Worm (Caenorhabditis elegans) whole organism, L4 larva: ENCODE results near the gene efk-1.
A peak's percentile ranks its signal among the peaks of the same experiment; 100 is the strongest.

Experiments used
- F49E8.2 ChIP-seq: sonication (generic microtip); optimal IDR thresholded peaks from 2 replicates; lab custom pipeline; 2016; ENCODE audit warnings: missing compliant biosample characterization, mild to moderate bottlenecking, missing genetic modification characterization, borderline replicate concordance
- T26A8.4 ChIP-seq: fragments of 200-800 bp; sonication (Bioruptor generic); IDR thresholded peaks from 2 replicates; pipeline ENCODE4 v1.3.6; 2022; ENCODE audit warnings: missing genetic modification characterization, missing compliant biosample characterization
- ZK337.2 ChIP-seq: fragments of 200-800 bp; sonication (Bioruptor generic); IDR thresholded peaks from 2 replicates; pipeline ENCODE4 v1.3.6; 2022; ENCODE audit warnings: missing genetic modification reagents, missing genetic modification characterization, missing compliant biosample characterization
- arid-1 ChIP-seq: fragments of 200-800 bp; sonication (Bioruptor generic); conservative IDR thresholded peaks from 2 replicates; pipeline ENCODE4 v1.3.6; 2022; ENCODE audit warnings: missing genetic modification reagents, missing genetic modification characterization, missing compliant biosample characterization
- ceh-32 ChIP-seq: sonication (generic microtip); optimal IDR thresholded peaks from 2 replicates; lab custom pipeline; 2016; ENCODE audit warnings: mild to moderate bottlenecking, missing genetic modification characterization, missing compliant biosample characterization; ENCODE audit not compliant: poor library complexity
- ceh-44 ChIP-seq: fragments of 200-800 bp; sonication (Bioruptor generic); IDR thresholded peaks from 2 replicates; pipeline ENCODE4 v1.3.6; 2022; ENCODE audit warnings: missing genetic modification reagents, missing genetic modification characterization, missing compliant biosample characterization
- ceh-62 ChIP-seq: sonication (generic microtip); optimal IDR thresholded peaks from 2 replicates; lab custom pipeline; 2017; ENCODE audit warnings: missing biosample characterization, missing genetic modification characterization
- ceh-82 ChIP-seq: sonication (generic microtip); optimal IDR thresholded peaks from 2 replicates; lab custom pipeline; 2017; ENCODE audit warnings: missing biosample characterization, missing genetic modification characterization
- cey-2 ChIP-seq: sonication (generic microtip); optimal IDR thresholded peaks from 3 replicates; lab custom pipeline; 2017; ENCODE audit warnings: missing genetic modification characterization, mild to moderate bottlenecking, missing compliant biosample characterization, antibody characterized with exemption, borderline replicate concordance; ENCODE audit not compliant: insufficient read depth
- ctbp-1 ChIP-seq: fragments of 200-800 bp; sonication (Bioruptor generic); IDR thresholded peaks from 2 replicates; pipeline ENCODE4 v1.3.6; 2022; ENCODE audit warnings: missing genetic modification reagents, missing genetic modification characterization, missing compliant biosample characterization
- daf-16 ChIP-seq, 3 experiments: sonication (generic microtip); optimal IDR thresholded peaks; 2 replicates each; lab custom pipeline; 2016 to 2017; ENCODE audit warnings: missing genetic modification characterization in 3 of 3, missing genetic modification reagents in 3 of 3, mild to moderate bottlenecking in 2 of 3, missing compliant biosample characterization in 2 of 3, missing biosample characterization in 1 of 3, moderate library complexity in 1 of 3
- daf-8 ChIP-seq: fragments of 200-800 bp; sonication (Bioruptor generic); IDR thresholded peaks from 2 replicates; pipeline ENCODE4 v1.3.6; 2022; ENCODE audit warnings: missing genetic modification characterization, missing compliant biosample characterization
- dmd-8 ChIP-seq: fragments of 200-800 bp; sonication (Bioruptor generic); IDR thresholded peaks from 2 replicates; pipeline ENCODE4 v1.3.6; 2022; ENCODE audit warnings: missing genetic modification characterization, missing compliant biosample characterization
- dmd-9 ChIP-seq: fragments of 200-800 bp; sonication (Bioruptor generic); IDR thresholded peaks from 2 replicates; pipeline ENCODE4 v1.3.6; 2022; ENCODE audit warnings: missing genetic modification reagents, missing genetic modification characterization, missing compliant biosample characterization
- dve-1 ChIP-seq: sonication (generic microtip); optimal IDR thresholded peaks from 2 replicates; lab custom pipeline; 2017; ENCODE audit warnings: antibody characterized with exemption, mild to moderate bottlenecking, missing genetic modification characterization, missing compliant biosample characterization; ENCODE audit not compliant: insufficient read depth
- egl-27 ChIP-seq: sonication (generic microtip); optimal IDR thresholded peaks from 3 replicates; lab custom pipeline; 2017; ENCODE audit warnings: missing biosample characterization, missing genetic modification reagents, missing genetic modification characterization
- fkh-10 ChIP-seq: fragments of 150-350 bp; optimal IDR thresholded peaks from 2 replicates; lab custom pipeline; 2014; ENCODE audit warnings: missing biosample characterization, missing genetic modification reagents, missing genetic modification characterization
- hlh-30 ChIP-seq: sonication (generic microtip); optimal IDR thresholded peaks from 2 replicates; lab custom pipeline; 2017; ENCODE audit warnings: antibody characterized with exemption, mild to moderate bottlenecking, missing genetic modification characterization, missing compliant biosample characterization; ENCODE audit not compliant: insufficient read depth
- lim-7 ChIP-seq: fragments of 200-800 bp; sonication (Bioruptor generic); IDR thresholded peaks from 2 replicates; pipeline ENCODE4 v1.3.6; 2022; ENCODE audit warnings: missing genetic modification characterization, missing compliant biosample characterization
- lin-13 ChIP-seq: fragments of 150-350 bp; optimal IDR thresholded peaks from 2 replicates; lab custom pipeline; 2014; ENCODE audit warnings: missing biosample characterization, missing genetic modification reagents, missing genetic modification characterization
- lin-15B ChIP-seq: fragments of 150-350 bp; sonication (generic microtip); optimal IDR thresholded peaks from 3 replicates; lab custom pipeline; 2014; ENCODE audit warnings: missing biosample characterization, missing genetic modification characterization
- lin-39 ChIP-seq: fragments of 150-350 bp; optimal IDR thresholded peaks from 2 replicates; lab custom pipeline; 2014; ENCODE audit warnings: missing biosample characterization, missing genetic modification reagents, missing genetic modification characterization
- lir-3 ChIP-seq: sonication (generic microtip); optimal IDR thresholded peaks from 2 replicates; lab custom pipeline; 2016; ENCODE audit warnings: mild to moderate bottlenecking, missing genetic modification characterization, missing compliant biosample characterization
- madf-5 ChIP-seq, 2 experiments: fragments of 200-800 bp; sonication (Bioruptor generic); IDR thresholded peaks; 2 replicates each; pipeline ENCODE4 v1.3.6; 2022; ENCODE audit warnings: missing compliant biosample characterization in 2 of 2, missing genetic modification characterization in 2 of 2
- madf-9 ChIP-seq: fragments of 200-800 bp; sonication (Bioruptor generic); conservative IDR thresholded peaks from 2 replicates; pipeline ENCODE4 v1.3.6; 2022; ENCODE audit warnings: missing genetic modification reagents, missing genetic modification characterization, missing compliant biosample characterization
- mdl-1 ChIP-seq, 2 experiments: fragments of 150-350 bp in 1 of 2; sonication (generic microtip) in 1 of 2; optimal IDR thresholded peaks; 2 replicates each; lab custom pipeline; 2014 to 2017; ENCODE audit warnings: missing biosample characterization in 2 of 2, missing genetic modification characterization in 2 of 2
- mdt-29 ChIP-seq: fragments of 200-800 bp; sonication (Bioruptor generic); IDR thresholded peaks from 2 replicates; pipeline ENCODE4 v1.3.6; 2022; ENCODE audit warnings: missing genetic modification reagents, missing genetic modification characterization, missing compliant biosample characterization
- mes-2 ChIP-seq: sonication (generic microtip); optimal IDR thresholded peaks from 2 replicates; lab custom pipeline; 2016; ENCODE audit warnings: missing genotype, mild to moderate bottlenecking, missing genetic modification characterization, missing compliant biosample characterization; ENCODE audit not compliant: poor library complexity, severe bottlenecking
- nhr-102 ChIP-seq: sonication (generic microtip); optimal IDR thresholded peaks from 2 replicates; lab custom pipeline; 2016; ENCODE audit warnings: mild to moderate bottlenecking, missing genetic modification characterization, moderate library complexity, missing compliant biosample characterization
- nhr-237 ChIP-seq: sonication (generic microtip); optimal IDR thresholded peaks from 2 replicates; lab custom pipeline; 2017; ENCODE audit warnings: missing biosample characterization, missing genetic modification characterization
- nhr-25 ChIP-seq: sonication (generic microtip); optimal IDR thresholded peaks from 2 replicates; lab custom pipeline; 2017; ENCODE audit warnings: missing genetic modification characterization, mild to moderate bottlenecking, missing compliant biosample characterization, antibody characterized with exemption, moderate library complexity, borderline replicate concordance; ENCODE audit not compliant: insufficient read depth
- nhr-42 ChIP-seq: fragments of 200-800 bp; sonication (Bioruptor generic); IDR thresholded peaks from 2 replicates; pipeline ENCODE4 v1.3.6; 2022; ENCODE audit warnings: missing genetic modification characterization, missing compliant biosample characterization
- nhr-48 ChIP-seq: sonication (generic microtip); optimal IDR thresholded peaks from 2 replicates; lab custom pipeline; 2016; ENCODE audit warnings: mild to moderate bottlenecking, missing genetic modification characterization, missing compliant biosample characterization
- nhr-6 ChIP-seq: fragments of 150-350 bp; optimal IDR thresholded peaks from 2 replicates; lab custom pipeline; 2014; ENCODE audit warnings: missing biosample characterization, missing genetic modification characterization
- nhr-77 ChIP-seq: fragments of 150-350 bp; optimal IDR thresholded peaks from 2 replicates; lab custom pipeline; 2014; ENCODE audit warnings: missing biosample characterization, missing genetic modification characterization
- rbr-2 ChIP-seq: sonication (generic microtip); optimal IDR thresholded peaks from 2 replicates; lab custom pipeline; 2016; ENCODE audit warnings: missing genotype, missing genetic modification characterization, missing compliant biosample characterization
- sdz-12 ChIP-seq: fragments of 200-800 bp; sonication (Bioruptor generic); optimal IDR thresholded peaks from 2 replicates; lab custom pipeline; 2018; ENCODE audit warnings: mild to moderate bottlenecking, missing genetic modification characterization, missing compliant biosample characterization
- snpc-4 ChIP-seq: fragments of 150-350 bp; optimal IDR thresholded peaks from 2 replicates; lab custom pipeline; 2014; ENCODE audit warnings: missing biosample characterization, missing genetic modification characterization
- tra-1 ChIP-seq: fragments of 200-800 bp; sonication (Bioruptor generic); IDR thresholded peaks from 2 replicates; pipeline ENCODE4 v1.3.6; 2022; ENCODE audit warnings: missing genetic modification reagents, missing genetic modification characterization, missing compliant biosample characterization
- unc-130 ChIP-seq: sonication (generic microtip); optimal IDR thresholded peaks from 2 replicates; lab custom pipeline; 2016; ENCODE audit warnings: missing genetic modification reagents, missing genetic modification characterization, missing compliant biosample characterization
- unc-39 ChIP-seq: sonication (generic microtip); optimal IDR thresholded peaks from 2 replicates; lab custom pipeline; 2017; ENCODE audit warnings: missing biosample characterization, missing genetic modification characterization
- unc-62 ChIP-seq, 3 experiments: fragments of 150-350 bp in 1 of 3; sonication (generic microtip); optimal IDR thresholded peaks in 2 of 3; peaks in 1 of 3; 1 replicate in 1 of 3; 2 replicates in 2 of 3; lab custom pipeline; 2014 to 2017; ENCODE audit warnings: missing biosample characterization in 3 of 3, missing genetic modification characterization in 3 of 3, missing genetic modification reagents in 3 of 3, missing genotype in 1 of 3
- zag-1 ChIP-seq: fragments of 150-350 bp; optimal IDR thresholded peaks from 2 replicates; lab custom pipeline; 2014; ENCODE audit warnings: missing biosample characterization, missing genetic modification characterization
- zfp-3 ChIP-seq: fragments of 200-800 bp; sonication (Bioruptor generic); conservative IDR thresholded peaks from 2 replicates; pipeline ENCODE4 v1.3.6; 2022; ENCODE audit warnings: missing genetic modification reagents, missing genetic modification characterization, missing compliant biosample characterization
- zip-2 ChIP-seq: fragments of 150-350 bp; optimal IDR thresholded peaks from 2 replicates; lab custom pipeline; 2014; ENCODE audit warnings: missing biosample characterization, missing genetic modification characterization

The efk-1 gene

DNA sequence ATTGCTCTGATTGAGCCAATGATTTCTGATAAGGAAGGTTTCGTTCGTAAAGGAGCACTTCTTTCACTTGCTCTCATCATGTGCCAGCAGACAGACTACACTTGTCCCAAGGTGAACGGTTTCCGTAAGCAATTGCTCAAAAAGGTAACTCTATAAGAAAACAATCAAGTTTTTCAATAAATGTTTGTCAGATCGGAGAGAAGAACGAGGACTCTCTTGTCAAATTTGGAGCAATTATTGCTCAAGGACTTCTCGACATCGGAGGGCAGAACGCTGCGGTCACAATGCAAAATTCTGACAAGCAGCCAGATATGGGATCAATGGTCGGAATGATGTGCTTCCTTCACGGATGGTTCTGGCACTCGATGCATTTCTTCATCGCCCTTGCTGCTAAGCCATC, 33.0 kb upstream of the efk-1 start:
- TF ChIP-seq unc-62 (GFP tag; optimal IDR thresholded peaks at IDR 0.05 in 1 of 2; lab: Kevin White, UChicago) (peak in 1 of 2 experiments; percentile 97), unc-62 (tag; optimal IDR thresholded peaks at IDR 0.05; lab: Kevin White, UChicago) (no peak), mdl-1 (tag; optimal IDR thresholded peaks at IDR 0.05; lab: Kevin White, UChicago) (no peak)

DNA sequence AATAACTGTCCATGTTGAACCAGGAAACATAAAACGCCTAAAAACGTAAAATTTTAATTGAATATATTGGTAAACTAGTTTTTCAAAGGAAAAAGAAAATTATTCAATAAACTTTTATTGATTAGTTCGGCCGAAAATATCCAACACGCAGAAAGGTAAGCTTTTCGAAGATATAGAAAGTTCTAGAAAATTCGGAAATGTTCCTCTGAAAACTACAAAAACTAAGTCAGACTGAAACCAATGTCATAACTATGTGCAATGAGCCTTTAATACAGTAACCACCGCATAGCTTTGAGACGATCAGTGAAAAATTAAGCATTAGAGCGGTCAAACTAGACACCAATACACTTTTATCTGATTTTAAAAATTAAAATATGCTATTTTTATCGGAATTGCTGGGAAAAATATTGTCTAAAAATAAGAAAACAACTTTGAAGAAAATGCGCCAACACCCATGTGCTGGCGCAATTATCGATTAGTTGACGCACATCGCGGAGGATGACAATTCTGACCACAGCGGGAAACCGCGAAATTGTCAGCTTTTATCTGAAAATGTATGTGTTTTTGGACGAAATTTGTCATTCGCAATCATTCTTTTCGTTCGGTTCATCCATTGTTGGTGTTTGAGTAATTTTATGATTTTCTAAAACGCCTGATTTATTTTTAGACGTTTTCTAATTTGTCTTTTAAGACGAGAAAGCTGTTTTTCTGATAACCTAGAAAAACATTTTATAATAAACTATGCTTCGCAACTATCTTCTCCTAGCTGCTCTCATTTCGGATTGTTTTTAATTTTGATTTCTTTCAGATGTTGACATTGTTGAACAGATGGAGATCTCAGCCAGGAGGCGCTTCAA, 30.3 kb upstream of the efk-1 start, which contains the start of the genes C23G10.7 and rpn-2:
TSS of gene C23G10.7 (minus strand) at position 37 of the 857 bp plus-strand sequence.
TSS of gene rpn-2 (plus strand) at position 807 of the 857 bp plus-strand sequence.
- TF ChIP-seq unc-62 (GFP tag; optimal IDR thresholded peaks at IDR 0.05 in 1 of 2; lab: Kevin White, UChicago) (no peak), unc-62 (tag; optimal IDR thresholded peaks at IDR 0.05; lab: Kevin White, UChicago) (no peak), arid-1 (no peak), fkh-10 (GFP tag; lab: Kevin White, UChicago) (no peak), madf-9 (GFP tag; lab: Robert Waterston, UW) (no peak), zip-2 (tag; lab: Kevin White, UChicago) (no peak), rbr-2 (tag; lab: Kevin White, UChicago) (peak; percentile 65), lir-3 (tag; lab: Kevin White, UChicago) (no peak), unc-39 (tag; lab: Kevin White, UChicago) (no peak), ceh-62 (tag; lab: Kevin White, UChicago) (no peak), lin-39 (tag; lab: Kevin White, UChicago) (no peak), T26A8.4 (GFP tag; lab: Robert Waterston, UW) (peak; percentile 70), ceh-44 (no peak), lim-7 (no peak), unc-130 (GFP tag; lab: Kevin White, UChicago) (peak; percentile 49), zfp-3 (GFP tag; lab: Robert Waterston, UW) (no peak), ZK337.2 (no peak), dve-1 (peak; percentile 69), lin-15B (tag; lab: Kevin White, UChicago) (no peak), daf-16 (GFP tag; optimal IDR thresholded peaks at IDR 0.05; lab: Kevin White, UChicago) (peak in 1 of 2 experiments; percentile 52), daf-16 (tag; optimal IDR thresholded peaks at IDR 0.05; lab: Kevin White, UChicago) (peak; percentile 65), F49E8.2 (peak; percentile 71), nhr-48 (tag; lab: Kevin White, UChicago) (peak; percentile 1), dmd-8 (GFP tag; lab: Robert Waterston, UW) (no peak), cey-2 (tag; lab: Kevin White, UChicago) (no peak), lin-13 (GFP tag; lab: Kevin White, UChicago) (no peak), nhr-77 (tag; lab: Kevin White, UChicago) (no peak), nhr-25 (tag; lab: Kevin White, UChicago) (no peak), madf-5 (GFP tag; IDR thresholded peaks at IDR 0.05; lab: Robert Waterston, UW) (no peak), mdt-29 (GFP tag; lab: Robert Waterston, UW) (no peak), nhr-42 (GFP tag; lab: Robert Waterston, UW) (no peak), ceh-32 (tag; lab: Kevin White, UChicago) (no peak), nhr-6 (peak; percentile 66), tra-1 (GFP tag; lab: Robert Waterston, UW) (no peak), nhr-237 (tag; lab: Kevin White, UChicago) (no peak), egl-27 (no peak), snpc-4 (tag; lab: Kevin White, UChicago) (no peak), mes-2 (tag; lab: Kevin White, UChicago) (peak; percentile 64), daf-8 (GFP tag; lab: Robert Waterston, UW) (no peak), sdz-12 (GFP tag; lab: Kevin White, UChicago) (no peak), dmd-9 (no peak), ceh-82 (tag; lab: Kevin White, UChicago) (no peak), hlh-30 (peak; percentile 40), ctbp-1 (GFP tag; lab: Robert Waterston, UW) (no peak), nhr-102 (tag; lab: Kevin White, UChicago) (peak; percentile 55), zag-1 (tag; lab: Kevin White, UChicago) (no peak)
